Worm (Caenorhabditis elegans) whole organism, L2 larva: ENCODE results near the gene F53B3.5.

Source experiments
- F13H6.1 ChIP-seq: sonication (generic microtip); optimal IDR thresholded peaks from 2 replicates; lab custom pipeline; 2016; ENCODE audit warnings: missing genetic modification characterization, missing compliant biosample characterization
- R02D3.7 ChIP-seq: fragments of 150-350 bp; optimal IDR thresholded peaks from 2 replicates; lab custom pipeline; 2014; ENCODE audit warnings: missing biosample characterization, missing genetic modification characterization
- ZK546.5 ChIP-seq: sonication (generic microtip); optimal IDR thresholded peaks from 2 replicates; lab custom pipeline; 2017; ENCODE audit warnings: missing biosample characterization, missing genetic modification characterization
- alr-1 ChIP-seq: fragments of 150-350 bp; optimal IDR thresholded peaks from 2 replicates; lab custom pipeline; 2014; ENCODE audit warnings: missing biosample characterization, missing genetic modification characterization
- ama-1 ChIP-seq: fragments of 150-350 bp; optimal IDR thresholded peaks from 2 replicates; lab custom pipeline; 2018; ENCODE audit warnings: inconsistent platforms
- ceh-16 ChIP-seq: fragments of 150-350 bp; optimal IDR thresholded peaks from 2 replicates; lab custom pipeline; 2014; ENCODE audit warnings: missing biosample characterization, missing genetic modification characterization
- ceh-82 ChIP-seq: fragments of 150-350 bp; optimal IDR thresholded peaks from 2 replicates; lab custom pipeline; 2014; ENCODE audit warnings: missing biosample characterization, missing genetic modification characterization
- crh-2 ChIP-seq: sonication (generic microtip); optimal IDR thresholded peaks from 2 replicates; lab custom pipeline; 2017; ENCODE audit warnings: missing biosample characterization, missing genetic modification characterization
- egl-27 ChIP-seq: sonication (generic microtip); optimal IDR thresholded peaks from 3 replicates; lab custom pipeline; 2017; ENCODE audit warnings: missing biosample characterization, missing genetic modification reagents, missing genetic modification characterization
- elt-1 ChIP-seq: fragments of 150-350 bp; optimal IDR thresholded peaks from 2 replicates; lab custom pipeline; 2014; ENCODE audit warnings: missing biosample characterization, missing genetic modification characterization
- fos-1 ChIP-seq: fragments of 150-350 bp; optimal IDR thresholded peaks from 2 replicates; lab custom pipeline; 2014; ENCODE audit warnings: missing biosample characterization, missing genetic modification characterization
- gmeb-1 ChIP-seq: fragments of 150-350 bp; optimal IDR thresholded peaks from 2 replicates; lab custom pipeline; 2014; ENCODE audit warnings: missing biosample characterization, missing genetic modification characterization
- lin-11 ChIP-seq: fragments of 150-350 bp; sonication (generic microtip); optimal IDR thresholded peaks from 2 replicates; lab custom pipeline; 2014; ENCODE audit warnings: missing biosample characterization, missing genetic modification characterization, inconsistent platforms, mixed read lengths
- lin-39 ChIP-seq: fragments of 150-350 bp; optimal IDR thresholded peaks from 2 replicates; lab custom pipeline; 2014; ENCODE audit warnings: missing biosample characterization, missing genetic modification reagents, missing genetic modification characterization
- mab-5 ChIP-seq: fragments of 150-350 bp; optimal IDR thresholded peaks from 2 replicates; lab custom pipeline; 2014; ENCODE audit warnings: missing biosample characterization, missing genetic modification characterization
- mbf-1 ChIP-seq: sonication (generic microtip); optimal IDR thresholded peaks from 2 replicates; lab custom pipeline; 2017; ENCODE audit warnings: missing biosample characterization, missing genetic modification characterization
- mdl-1 ChIP-seq, 2 experiments: fragments of 150-350 bp in 1 of 2; sonication (generic microtip) in 1 of 2; optimal IDR thresholded peaks; 2 replicates each; lab custom pipeline; 2017; ENCODE audit warnings: missing biosample characterization in 2 of 2, missing genetic modification characterization in 2 of 2
- nhr-10 ChIP-seq: sonication (generic microtip); optimal IDR thresholded peaks from 2 replicates; lab custom pipeline; 2017; ENCODE audit warnings: missing biosample characterization, missing genetic modification characterization
- nhr-11 ChIP-seq: fragments of 150-350 bp; optimal IDR thresholded peaks from 2 replicates; lab custom pipeline; 2014; ENCODE audit warnings: missing biosample characterization, missing genetic modification characterization
- nhr-12 ChIP-seq: fragments of 150-350 bp; optimal IDR thresholded peaks from 2 replicates; lab custom pipeline; 2014; ENCODE audit warnings: missing biosample characterization, missing genetic modification characterization
- nhr-129 ChIP-seq: fragments of 150-350 bp; optimal IDR thresholded peaks from 2 replicates; lab custom pipeline; 2014; ENCODE audit warnings: missing biosample characterization, missing genetic modification characterization
- nhr-21 ChIP-seq: fragments of 150-350 bp; optimal IDR thresholded peaks from 2 replicates; lab custom pipeline; 2014; ENCODE audit warnings: missing biosample characterization, missing genetic modification characterization
- nhr-23 ChIP-seq: fragments of 150-350 bp; optimal IDR thresholded peaks from 2 replicates; lab custom pipeline; 2014; ENCODE audit warnings: missing biosample characterization, missing genetic modification reagents, missing genetic modification characterization
- nhr-237 ChIP-seq: fragments of 150-350 bp; optimal IDR thresholded peaks from 2 replicates; lab custom pipeline; 2014; ENCODE audit warnings: missing biosample characterization, missing genetic modification characterization
- nhr-25 ChIP-seq: fragments of 150-350 bp; sonication (generic microtip); optimal IDR thresholded peaks from 3 replicates; lab custom pipeline; 2014; ENCODE audit warnings: missing biosample characterization, missing genetic modification characterization
- nhr-6 ChIP-seq: fragments of 150-350 bp; optimal IDR thresholded peaks from 2 replicates; lab custom pipeline; 2014; ENCODE audit warnings: missing biosample characterization, missing genetic modification characterization
- nhr-77 ChIP-seq: fragments of 150-350 bp; optimal IDR thresholded peaks from 2 replicates; lab custom pipeline; 2014; ENCODE audit warnings: missing biosample characterization, missing genetic modification characterization
- peb-1 ChIP-seq: fragments of 150-350 bp; optimal IDR thresholded peaks from 2 replicates; lab custom pipeline; 2014; ENCODE audit warnings: missing biosample characterization, missing genetic modification characterization
- sem-4 ChIP-seq: fragments of 150-350 bp; optimal IDR thresholded peaks from 2 replicates; lab custom pipeline; 2014; ENCODE audit warnings: missing biosample characterization, missing genetic modification reagents, missing genetic modification characterization
- skn-1 ChIP-seq: sonication (generic microtip); optimal IDR thresholded peaks from 2 replicates; lab custom pipeline; 2017; ENCODE audit warnings: missing biosample characterization, missing genetic modification characterization
- sma-3 ChIP-seq: sonication (generic microtip); optimal IDR thresholded peaks from 2 replicates; lab custom pipeline; 2016; ENCODE audit warnings: missing genetic modification reagents, missing genetic modification characterization, missing compliant biosample characterization
- sma-9 ChIP-seq, 2 experiments: fragments of 150-350 bp in 1 of 2; sonication (generic microtip) in 1 of 2; optimal IDR thresholded peaks; 2 replicates each; lab custom pipeline; 2014 to 2016; ENCODE audit warnings: missing genetic modification characterization in 2 of 2, mild to moderate bottlenecking in 1 of 2, missing biosample characterization in 1 of 2, missing compliant biosample characterization in 1 of 2, missing genetic modification reagents in 1 of 2, moderate library complexity in 1 of 2
- unc-39 ChIP-seq: fragments of 150-350 bp; optimal IDR thresholded peaks from 2 replicates; lab custom pipeline; 2014; ENCODE audit warnings: missing biosample characterization, missing genetic modification characterization
- unc-55 ChIP-seq: fragments of 150-350 bp; sonication (generic microtip); optimal IDR thresholded peaks from 3 replicates; lab custom pipeline; 2014; ENCODE audit warnings: missing biosample characterization, missing genetic modification reagents, missing genetic modification characterization
- zag-1 ChIP-seq: fragments of 150-350 bp; optimal IDR thresholded peaks from 2 replicates; lab custom pipeline; 2014; ENCODE audit warnings: missing biosample characterization, missing genetic modification characterization
- ztf-11 ChIP-seq: sonication (generic microtip); optimal IDR thresholded peaks from 2 replicates; lab custom pipeline; 2017; ENCODE audit warnings: missing biosample characterization, missing genetic modification characterization
- ztf-4 ChIP-seq: fragments of 150-350 bp; optimal IDR thresholded peaks from 2 replicates; lab custom pipeline; 2014; ENCODE audit warnings: missing biosample characterization, missing genetic modification characterization

The F53B3.5 gene

ce11 chrX:2879529-2880265 is at the start of gene F53B3.5:
Gene F53B3.5 (minus strand): TSS chrX:2879579.
- no peak for TF ChIP-seq mab-5
- no peak for TF ChIP-seq lin-11
- TF ChIP-seq alr-1 (tag; lab: Kevin White, UChicago): no peak
- TF ChIP-seq ceh-82 (tag; lab: Kevin White, UChicago): no peak
- TF ChIP-seq elt-1 (tag; lab: Kevin White, UChicago): peak; percentile 65
- TF ChIP-seq nhr-25 (tag; lab: Kevin White, UChicago): peak; percentile 36
- no peak for TF ChIP-seq peb-1
- TF ChIP-seq fos-1 (tag; lab: Kevin White, UChicago): peak; percentile 14
- TF ChIP-seq mbf-1 (tag; lab: Kevin White, UChicago): no peak
- TF ChIP-seq ceh-16 (tag; lab: Kevin White, UChicago): peak; percentile 81
- no peak for TF ChIP-seq ztf-4 (tag; lab: Kevin White, UChicago)
- TF ChIP-seq nhr-77 (tag; lab: Kevin White, UChicago): no peak
- TF ChIP-seq nhr-23 (tag; lab: Kevin White, UChicago): no peak
- no peak for TF ChIP-seq gmeb-1
- no peak for TF ChIP-seq zag-1 (tag; lab: Kevin White, UChicago)
- TF ChIP-seq nhr-12 (tag; lab: Kevin White, UChicago): no peak
- no peak for TF ChIP-seq lin-39 (tag; lab: Kevin White, UChicago)
- TF ChIP-seq, all 48 proteins: peak for 4

DNA sequence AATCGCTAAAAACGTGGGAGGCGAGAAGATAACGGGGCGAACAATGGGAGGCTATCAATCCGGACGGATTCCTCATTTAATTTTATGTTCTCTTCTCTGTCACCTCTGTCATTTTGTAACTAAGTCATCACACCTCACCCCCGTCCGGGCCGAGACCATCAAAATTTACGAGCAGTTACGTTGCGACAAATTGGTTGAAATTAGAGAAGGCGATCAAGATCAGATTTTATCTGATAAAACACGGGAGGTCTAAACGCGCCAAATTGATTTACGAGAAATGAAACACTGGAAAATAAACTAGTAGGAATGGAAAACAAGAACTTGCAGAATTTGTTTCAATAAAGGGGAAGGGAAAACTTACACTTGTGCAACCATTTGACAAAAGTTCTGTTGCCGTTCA is 48.7 kb upstream of the F53B3.5 start:
- TF ChIP-seq fos-1 (tag; lab: Kevin White, UChicago) (no peak), ceh-16 (tag; lab: Kevin White, UChicago) (no peak)

DNA sequence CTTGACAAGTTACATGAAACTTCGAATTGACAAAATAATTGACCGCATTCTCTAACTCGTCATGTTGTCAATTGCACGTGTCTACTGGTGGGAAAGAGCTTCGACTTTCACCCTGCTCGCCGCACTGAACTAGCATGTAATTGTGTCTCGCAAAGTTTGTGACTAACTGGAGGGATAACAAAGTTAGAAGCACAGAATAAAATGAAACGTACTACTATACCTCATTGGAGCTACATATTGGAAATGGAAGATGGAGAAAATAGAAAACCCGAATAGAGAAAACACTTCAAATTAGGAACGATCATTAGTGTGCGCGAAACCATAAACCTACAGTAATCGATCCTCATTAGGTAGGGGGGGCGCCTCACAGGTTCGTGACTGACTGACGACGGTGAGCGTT is 48.2 kb upstream of the F53B3.5 start:
- TF ChIP-seq skn-1 (tag; lab: Kevin White, UChicago) (no peak), sma-3 (GFP tag; lab: Kevin White, UChicago) (no peak), sma-9 (GFP tag; optimal IDR thresholded peaks at IDR 0.05; lab: Kevin White, UChicago) (no peak), sma-9 (tag; optimal IDR thresholded peaks at IDR 0.05; lab: Kevin White, UChicago) (no peak), nhr-11 (tag; lab: Kevin White, UChicago) (no peak), mdl-1 (tag; optimal IDR thresholded peaks at IDR 0.05; lab: Kevin White, UChicago) (no peak), nhr-21 (no peak)

DNA sequence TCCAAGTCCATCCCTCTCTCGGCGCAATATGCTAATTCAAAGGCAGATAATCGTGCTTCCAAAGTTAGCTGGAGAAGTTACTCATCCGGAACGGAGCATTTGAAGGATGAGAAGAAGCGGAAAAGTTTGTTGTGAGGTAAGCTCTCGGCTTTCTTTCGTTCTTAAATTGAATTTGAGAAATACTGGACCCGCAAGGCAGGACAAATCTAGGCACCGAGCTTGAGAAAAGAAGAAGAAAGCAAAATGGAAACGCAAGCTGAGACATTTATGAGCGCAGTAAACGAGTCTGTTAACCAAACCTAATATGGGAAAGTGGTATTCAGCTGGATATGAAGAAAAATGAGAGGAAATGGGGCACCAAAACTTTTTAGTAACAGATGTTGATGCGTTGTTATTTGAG is 46.6 kb upstream of the F53B3.5 start:
- TF ChIP-seq unc-55 (GFP tag; lab: Kevin White, UChicago) (no peak), nhr-23 (tag; lab: Kevin White, UChicago) (no peak), lin-11 (no peak), F13H6.1 (no peak), sem-4 (tag; lab: Kevin White, UChicago) (no peak), alr-1 (tag; lab: Kevin White, UChicago) (no peak), gmeb-1 (no peak), nhr-10 (tag; lab: Kevin White, UChicago) (no peak), nhr-21 (no peak), nhr-129 (tag; lab: Kevin White, UChicago) (no peak), unc-39 (tag; lab: Kevin White, UChicago) (no peak), zag-1 (tag; lab: Kevin White, UChicago) (no peak), nhr-11 (tag; lab: Kevin White, UChicago) (no peak), lin-39 (tag; lab: Kevin White, UChicago) (no peak), R02D3.7 (tag; lab: Kevin White, UChicago) (no peak), ztf-11 (tag; lab: Kevin White, UChicago) (no peak)

- TF ChIP-seq alr-1 (tag; lab: Kevin White, UChicago) (no peak), nhr-6 (tag; lab: Kevin White, UChicago) (no peak), mdl-1 (tag; optimal IDR thresholded peaks at IDR 0.05; lab: Kevin White, UChicago) (no peak), egl-27 (tag; lab: Kevin White, UChicago) (no peak), gmeb-1 (no peak), F13H6.1 (no peak), ZK546.5 (tag; lab: Kevin White, UChicago) (no peak), ama-1 (lab: Kevin White, UChicago) (no peak), nhr-237 (tag; lab: Kevin White, UChicago) (no peak), mbf-1 (tag; lab: Kevin White, UChicago) (no peak), crh-2 (tag; lab: Kevin White, UChicago) (no peak), nhr-129 (tag; lab: Kevin White, UChicago) (no peak), sma-9 (GFP tag; optimal IDR thresholded peaks at IDR 0.05; lab: Kevin White, UChicago) (no peak), sma-9 (tag; optimal IDR thresholded peaks at IDR 0.05; lab: Kevin White, UChicago) (no peak), nhr-25 (tag; lab: Kevin White, UChicago) (no peak), nhr-77 (tag; lab: Kevin White, UChicago) (no peak), nhr-21 (no peak)
Observed at ce11 chrX:2924438-2924837, 45.1 kb upstream of the F53B3.5 start.
